Worm (Caenorhabditis elegans) whole organism, midembryonic: ENCODE results near the gene C12D5.10.

ENCODE experiments used
- T22C8.4 ChIP-seq: fragments of 200-800 bp; sonication (Bioruptor generic); IDR thresholded peaks from 2 replicates; pipeline ENCODE4 v1.3.6; 2022; ENCODE audit warnings: missing genetic modification characterization, missing compliant biosample characterization
- cog-1 ChIP-seq: sonication (generic microtip); optimal IDR thresholded peaks from 2 replicates; lab custom pipeline; 2016; ENCODE audit warnings: missing genetic modification characterization, missing compliant biosample characterization
- flt-1 ChIP-seq: fragments of 200-800 bp; sonication (Bioruptor generic); IDR thresholded peaks from 2 replicates; pipeline ENCODE4 v1.3.6; 2022; ENCODE audit warnings: missing genetic modification characterization, missing compliant biosample characterization
- klf-2 ChIP-seq: fragments of 200-800 bp; sonication (Bioruptor generic); conservative IDR thresholded peaks from 2 replicates; pipeline ENCODE4 v1.3.6; 2022; ENCODE audit warnings: missing genetic modification reagents, missing genetic modification characterization, missing compliant biosample characterization
- med-1 ChIP-seq: sonication (generic microtip); optimal IDR thresholded peaks from 2 replicates; lab custom pipeline; 2017; ENCODE audit warnings: missing genetic modification characterization, mild to moderate bottlenecking, missing compliant biosample characterization, antibody characterized with exemption, missing genetic modification reagents; ENCODE audit not compliant: insufficient read depth
- ref-1 ChIP-seq: fragments of 200-800 bp; sonication (Bioruptor generic); conservative IDR thresholded peaks from 2 replicates; pipeline ENCODE4 v1.3.6; 2022; ENCODE audit warnings: missing genetic modification reagents, missing genetic modification characterization, missing compliant biosample characterization
- tab-1 ChIP-seq: fragments of 200-800 bp; sonication (Bioruptor generic); IDR thresholded peaks from 2 replicates; pipeline ENCODE4 v1.3.6; 2022; ENCODE audit warnings: missing genetic modification characterization, missing compliant biosample characterization
- ztf-23 ChIP-seq: fragments of 200-800 bp; sonication (Bioruptor generic); IDR thresholded peaks from 2 replicates; pipeline ENCODE4 v1.3.6; 2022; ENCODE audit warnings: missing genetic modification reagents, missing genetic modification characterization, missing compliant biosample characterization
- ztf-29 ChIP-seq: fragments of 200-800 bp; sonication (Bioruptor generic); IDR thresholded peaks from 2 replicates; pipeline ENCODE4 v1.3.6; 2022; ENCODE audit warnings: missing genetic modification reagents, missing genetic modification characterization, missing compliant biosample characterization

- TF ChIP-seq ztf-23 (GFP tag; lab: Robert Waterston, UW), result no peak
- no peak for TF ChIP-seq T22C8.4 (GFP tag; lab: Robert Waterston, UW)
- no peak for TF ChIP-seq klf-2 (GFP tag; lab: Robert Waterston, UW)
- no peak for TF ChIP-seq tab-1 (GFP tag; lab: Robert Waterston, UW)
- no peak for TF ChIP-seq cog-1
- no peak for TF ChIP-seq ztf-29
- no peak for TF ChIP-seq flt-1
- TF ChIP-seq med-1 (GFP tag; lab: Kevin White, UChicago), result no peak
- TF ChIP-seq ref-1 (GFP tag; lab: Robert Waterston, UW), result no peak
These were observed 30.8 kb upstream of the C12D5.10 start, which contains the start of the genes ZK105.6 and ZK105.8 for ce11 chrV:7723967-7724544.
